Worm (Caenorhabditis elegans): ENCODE measurements around the gene rbmx-2.

- TF ChIP-seq hlh-6 (tag; optimal IDR thresholded peaks at IDR 0.05) (no peak), ama-1 (optimal IDR thresholded peaks at IDR 0.05) (no peak), ttx-3 (tag; optimal IDR thresholded peaks at IDR 0.05) (no peak), rnt-1 (tag; optimal IDR thresholded peaks at IDR 0.05) (no peak), pqm-1 (tag; optimal IDR thresholded peaks at IDR 0.05) (no peak), tbx-2 (tag; optimal IDR thresholded peaks at IDR 0.05) (no peak), fkh-10 (GFP tag; optimal IDR thresholded peaks at IDR 0.05) (no peak)
These were observed 48.5 kb upstream of the rbmx-2 start, which contains the start of gene blos-4 for ce11 chrII:6245199-6245702.

Data from whole organism, late embryonic.